Worm (Caenorhabditis elegans) whole organism, late embryonic: Measurements from ENCODE around the gene F26A1.8.

Source experiments
- T23F11.4 ChIP-seq: fragments of 200-800 bp; sonication (Bioruptor generic); optimal IDR thresholded peaks from 2 replicates; lab custom pipeline; 2018; ENCODE audit warnings: mild to moderate bottlenecking, missing genetic modification characterization, missing compliant biosample characterization
- ama-1 ChIP-seq: fragments of 150-350 bp; optimal IDR thresholded peaks from 2 replicates; lab custom pipeline; 2014
- ceh-18 ChIP-seq: sonication (generic microtip); optimal IDR thresholded peaks from 2 replicates; lab custom pipeline; 2016; ENCODE audit warnings: missing genetic modification characterization, missing compliant biosample characterization
- ceh-19 ChIP-seq: fragments of 200-800 bp; sonication (Bioruptor generic); optimal IDR thresholded peaks from 2 replicates; lab custom pipeline; 2018; ENCODE audit warnings: mild to moderate bottlenecking, missing genetic modification characterization, missing compliant biosample characterization
- ceh-2 ChIP-seq: sonication (generic microtip); optimal IDR thresholded peaks from 2 replicates; lab custom pipeline; 2016; ENCODE audit warnings: missing genotype, missing genetic modification characterization, missing compliant biosample characterization
- ceh-24 ChIP-seq: sonication (generic microtip); optimal IDR thresholded peaks from 2 replicates; lab custom pipeline; 2016; ENCODE audit warnings: mild to moderate bottlenecking, missing genetic modification characterization, missing compliant biosample characterization
- ceh-6 ChIP-seq: fragments of 200-800 bp; sonication (Bioruptor generic); optimal IDR thresholded peaks from 2 replicates; lab custom pipeline; 2018; ENCODE audit warnings: mild to moderate bottlenecking, missing genetic modification characterization, missing compliant biosample characterization
- ceh-9 ChIP-seq: sonication (generic microtip); optimal IDR thresholded peaks from 2 replicates; lab custom pipeline; 2016; ENCODE audit warnings: mild to moderate bottlenecking, missing genetic modification characterization, inconsistent platforms, missing compliant biosample characterization
- dmd-4 ChIP-seq: sonication (generic microtip); optimal IDR thresholded peaks from 2 replicates; lab custom pipeline; 2016; ENCODE audit warnings: borderline replicate concordance, missing genetic modification characterization, missing compliant biosample characterization
- dve-1 ChIP-seq: sonication (generic microtip); optimal IDR thresholded peaks from 2 replicates; lab custom pipeline; 2017; ENCODE audit warnings: antibody characterized with exemption, mild to moderate bottlenecking, missing genetic modification characterization, missing compliant biosample characterization
- elt-2 ChIP-seq: sonication (generic microtip); optimal IDR thresholded peaks from 2 replicates; lab custom pipeline; 2016; ENCODE audit warnings: missing genetic modification reagents, missing genetic modification characterization, missing compliant biosample characterization
- elt-4 ChIP-seq: sonication (generic microtip); optimal IDR thresholded peaks from 2 replicates; lab custom pipeline; 2016; ENCODE audit warnings: missing genetic modification characterization, missing compliant biosample characterization
- eyg-1 ChIP-seq: sonication (generic microtip); optimal IDR thresholded peaks from 2 replicates; lab custom pipeline; 2016; ENCODE audit warnings: missing genotype, missing genetic modification characterization, missing compliant biosample characterization
- fkh-6 ChIP-seq: sonication (generic microtip); optimal IDR thresholded peaks from 2 replicates; lab custom pipeline; 2016; ENCODE audit warnings: missing genetic modification characterization, missing compliant biosample characterization
- gmeb-2 ChIP-seq: sonication (generic microtip); optimal IDR thresholded peaks from 2 replicates; lab custom pipeline; 2016; ENCODE audit warnings: missing genetic modification characterization, inconsistent platforms, missing compliant biosample characterization
- hlh-30 ChIP-seq: sonication (generic microtip); optimal IDR thresholded peaks from 2 replicates; lab custom pipeline; 2017; ENCODE audit warnings: antibody characterized with exemption, missing genetic modification characterization, missing compliant biosample characterization; ENCODE audit not compliant: insufficient read depth
- hlh-8 ChIP-seq: sonication (generic microtip); optimal IDR thresholded peaks from 2 replicates; lab custom pipeline; 2016; ENCODE audit warnings: missing genotype, missing genetic modification characterization, missing compliant biosample characterization
- lin-11 ChIP-seq: fragments of 200-800 bp; sonication (Bioruptor generic); optimal IDR thresholded peaks from 2 replicates; lab custom pipeline; 2018; ENCODE audit warnings: mild to moderate bottlenecking, missing genetic modification characterization, missing compliant biosample characterization
- madf-2 ChIP-seq: sonication (generic microtip); optimal IDR thresholded peaks from 2 replicates; lab custom pipeline; 2017; ENCODE audit warnings: missing genetic modification characterization, missing compliant biosample characterization
- nfya-1 ChIP-seq: sonication (generic microtip); optimal IDR thresholded peaks from 2 replicates; lab custom pipeline; 2017; ENCODE audit warnings: missing genetic modification characterization, mild to moderate bottlenecking, missing compliant biosample characterization, antibody characterized with exemption, moderate library complexity
- nhr-11 ChIP-seq: fragments of 150-350 bp; optimal IDR thresholded peaks from 2 replicates; lab custom pipeline; 2014; ENCODE audit warnings: missing biosample characterization, missing genetic modification characterization
- npax-4 ChIP-seq: sonication (generic microtip); optimal IDR thresholded peaks from 2 replicates; lab custom pipeline; 2016; ENCODE audit warnings: missing genetic modification characterization, missing compliant biosample characterization
- pat-9 ChIP-seq: fragments of 200-800 bp; sonication (Bioruptor generic); optimal IDR thresholded peaks from 2 replicates; lab custom pipeline; 2018; ENCODE audit warnings: mild to moderate bottlenecking, missing genetic modification characterization, moderate library complexity, missing compliant biosample characterization
- pax-1 ChIP-seq: fragments of 150-350 bp; optimal IDR thresholded peaks from 2 replicates; lab custom pipeline; 2014; ENCODE audit warnings: missing biosample characterization, missing genetic modification characterization
- pha-2 ChIP-seq: sonication (generic microtip); optimal IDR thresholded peaks from 2 replicates; lab custom pipeline; 2017; ENCODE audit warnings: mild to moderate bottlenecking, missing genetic modification characterization, missing compliant biosample characterization
- pros-1 ChIP-seq: fragments of 150-350 bp; optimal IDR thresholded peaks from 2 replicates; lab custom pipeline; 2014; ENCODE audit warnings: missing biosample characterization, missing genetic modification reagents, missing genetic modification characterization
- ref-2 ChIP-seq: sonication (generic microtip); optimal IDR thresholded peaks from 2 replicates; lab custom pipeline; 2016; ENCODE audit warnings: missing genetic modification characterization, missing compliant biosample characterization
- sox-4 ChIP-seq: sonication (generic microtip); optimal IDR thresholded peaks from 2 replicates; lab custom pipeline; 2017; ENCODE audit warnings: mild to moderate bottlenecking, missing genetic modification characterization, inconsistent platforms, missing compliant biosample characterization
- ttx-3 ChIP-seq: sonication (generic microtip); optimal IDR thresholded peaks from 2 replicates; lab custom pipeline; 2016; ENCODE audit warnings: missing genetic modification reagents, missing genetic modification characterization, missing compliant biosample characterization
- unc-42 ChIP-seq: sonication (generic microtip); optimal IDR thresholded peaks from 2 replicates; lab custom pipeline; 2016; ENCODE audit warnings: missing genotype, missing genetic modification characterization, missing compliant biosample characterization
- zip-5 ChIP-seq: sonication (generic microtip); optimal IDR thresholded peaks from 2 replicates; lab custom pipeline; 2016; ENCODE audit warnings: missing genetic modification characterization, missing compliant biosample characterization

F26A1.8 gene

ce11 chrIII:4814730-4815129, 7.3 kb downstream of the F26A1.8 start, which contains the start of gene arl-6:
Gene arl-6, minus strand, starts transcription at chrIII:4814830.
- TF ChIP-seq ceh-19 (GFP tag; lab: Kevin White, UChicago), result no peak
- TF ChIP-seq hlh-8, result no peak
- no peak for TF ChIP-seq ref-2 (tag; lab: Kevin White, UChicago)
- no peak for TF ChIP-seq madf-2 (tag; lab: Kevin White, UChicago)
- no peak for TF ChIP-seq ttx-3 (tag; lab: Kevin White, UChicago)
- TF ChIP-seq dmd-4 (tag; lab: Kevin White, UChicago), result no peak
- TF ChIP-seq elt-2 (tag; lab: Kevin White, UChicago), result no peak
- no peak for TF ChIP-seq zip-5
- TF ChIP-seq lin-11 (tag; lab: Kevin White, UChicago), result no peak

- TF ChIP-seq fkh-6 (tag; lab: Kevin White, UChicago), result no peak
- TF ChIP-seq, all 69 proteins: peak for 0
Measured at ce11 chrIII:4811195-4811594, 10.8 kb downstream of the F26A1.8 start, which contains the start of gene C38D4.7. Gene C38D4.7, minus strand, starts transcription at chrIII:4811295.

ce11 chrIII:4809526-4810153, 12.4 kb downstream of the F26A1.8 start, which contains the start of gene pal-1:
Gene pal-1, minus strand, starts transcription at chrIII:4809576.
- TF ChIP-seq elt-4 (no peak), sox-4 (tag; lab: Kevin White, UChicago) (no peak), gmeb-2 (no peak), ama-1 (lab: Kevin White, UChicago) (no peak), ceh-6 (GFP tag; lab: Kevin White, UChicago) (no peak), ceh-18 (tag; lab: Kevin White, UChicago) (no peak)

ce11 chrIII:4808089-4808488, 14.0 kb downstream of the F26A1.8 start:
- peak; percentile 85 for TF ChIP-seq nfya-1 (tag; lab: Kevin White, UChicago)
- no peak for TF ChIP-seq pros-1 (tag; lab: Kevin White, UChicago)

DNA sequence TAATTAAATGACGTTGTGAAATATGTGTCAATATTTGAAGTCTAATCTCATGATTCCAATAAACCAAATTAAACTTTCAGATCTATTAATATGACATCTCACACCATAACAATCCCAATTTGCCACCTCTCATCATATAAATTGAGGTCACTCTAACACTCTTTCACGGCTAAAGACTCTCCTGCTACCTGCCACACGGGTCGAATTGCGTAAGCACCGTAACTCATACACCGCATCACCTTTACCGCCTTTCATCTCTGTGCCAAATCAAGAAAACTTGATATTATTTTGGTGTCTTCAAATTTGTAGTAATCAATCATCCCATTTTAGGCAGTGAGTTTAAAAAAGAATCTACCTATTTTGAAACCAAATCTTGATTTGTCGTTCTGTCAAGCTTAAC, 15.7 kb downstream of the F26A1.8 start:
- TF ChIP-seq ceh-24 (tag; lab: Kevin White, UChicago) (no peak), elt-4 (no peak), unc-42 (no peak), pat-9 (tag; lab: Kevin White, UChicago) (no peak), eyg-1 (no peak), lin-11 (tag; lab: Kevin White, UChicago) (no peak), T23F11.4 (GFP tag; lab: Kevin White, UChicago) (no peak), nhr-11 (tag; lab: Kevin White, UChicago) (no peak), ceh-18 (tag; lab: Kevin White, UChicago) (no peak), pax-1 (tag; lab: Kevin White, UChicago) (no peak), ceh-9 (tag; lab: Kevin White, UChicago) (no peak), npax-4 (tag; lab: Kevin White, UChicago) (no peak), ttx-3 (tag; lab: Kevin White, UChicago) (no peak)

ce11 chrIII:4802707-4803106, 19.3 kb downstream of the F26A1.8 start, which contains the start of gene metl-5:
Gene metl-5, plus strand, starts transcription at chrIII:4803007.
- TF ChIP-seq dve-1 (tag; lab: Kevin White, UChicago), result no peak
- TF ChIP-seq pha-2 (tag; lab: Kevin White, UChicago), result no peak
- TF ChIP-seq ref-2 (tag; lab: Kevin White, UChicago), result no peak

- TF ChIP-seq hlh-30 (tag; lab: Kevin White, UChicago) (peak; percentile 15), ceh-2 (no peak)
Measured at ce11 chrIII:4796536-4796935, 25.5 kb downstream of the F26A1.8 start, which contains the start of gene tag-325. Gene tag-325, plus strand, starts transcription at chrIII:4796836.
